Fruit fly (Drosophila melanogaster) whole organism, embryonic: ENCODE data around the gene TotM.

Experiments used
- Adf1 ChIP-seq: fragments of 200-800 bp; sonication (Bioruptor generic); IDR thresholded peaks from 2 replicates; pipeline ENCODE4 v1.3.6; 2022; ENCODE audit warnings: missing biosample characterization, missing genetic modification characterization
- Antp ChIP-seq: fragments of 200-800 bp; sonication (Bioruptor generic); optimal IDR thresholded peaks from 3 replicates; lab custom pipeline; 2016; ENCODE audit warnings: missing biosample characterization, missing genetic modification characterization
- B-H1 ChIP-seq: fragments of 200-800 bp; sonication (Bioruptor generic); IDR thresholded peaks from 3 replicates; pipeline ENCODE4 v1.3.6; 2022; ENCODE audit warnings: missing biosample characterization, missing genetic modification characterization
- CG10431 ChIP-seq: fragments of 200-800 bp; sonication (Bioruptor generic); optimal IDR thresholded peaks from 3 replicates; lab custom pipeline; 2018; ENCODE audit warnings: missing biosample characterization, mild to moderate bottlenecking, missing genetic modification characterization
- CG10979 ChIP-seq: fragments of 200-800 bp; sonication (Bioruptor generic); optimal IDR thresholded peaks from 2 replicates; lab custom pipeline; 2018; ENCODE audit warnings: missing biosample characterization, mild to moderate bottlenecking, missing genetic modification characterization, moderate library complexity
- CG11504 ChIP-seq: fragments of 200-800 bp; sonication (Bioruptor generic); optimal IDR thresholded peaks from 3 replicates; lab custom pipeline; 2019; ENCODE audit warnings: missing biosample characterization, mild to moderate bottlenecking, missing genetic modification characterization, moderate library complexity
- CG11560 ChIP-seq: fragments of 200-800 bp; sonication (Bioruptor generic); IDR thresholded peaks from 3 replicates; pipeline ENCODE4 v1.3.6; 2022; ENCODE audit warnings: missing biosample characterization, missing genetic modification characterization
- CG14860 ChIP-seq: fragments of 200-800 bp; sonication (Bioruptor generic); IDR thresholded peaks from 3 replicates; pipeline ENCODE4 v1.3.6; 2022; ENCODE audit warnings: missing biosample characterization, missing genetic modification characterization; ENCODE audit not compliant: partially characterized antibody
- CG16779 ChIP-seq: fragments of 200-800 bp; sonication (Bioruptor generic); IDR thresholded peaks from 2 replicates; pipeline ENCODE4 v1.3.6; 2022; ENCODE audit warnings: missing biosample characterization, missing genetic modification characterization
- CG17328 ChIP-seq: fragments of 200-800 bp; sonication (Bioruptor generic); IDR thresholded peaks from 2 replicates; pipeline ENCODE4 v1.3.6; 2022; ENCODE audit warnings: missing biosample characterization, missing genetic modification characterization
- CG2678 ChIP-seq: fragments of 200-800 bp; sonication (Bioruptor generic); optimal IDR thresholded peaks from 3 replicates; lab custom pipeline; 2019; ENCODE audit warnings: missing biosample characterization, mild to moderate bottlenecking, missing genetic modification characterization, moderate library complexity
- CG2875 ChIP-seq: fragments of 200-800 bp; sonication (Bioruptor generic); optimal IDR thresholded peaks from 2 replicates; lab custom pipeline; 2017; ENCODE audit warnings: missing biosample characterization, mild to moderate bottlenecking, missing genetic modification characterization, missing genetic modification reagents
- CG5180 ChIP-seq: fragments of 200-800 bp; sonication (Bioruptor generic); optimal IDR thresholded peaks from 3 replicates; lab custom pipeline; 2017; ENCODE audit warnings: missing biosample characterization, missing genetic modification characterization, mild to moderate bottlenecking, moderate library complexity, missing genetic modification reagents
- CG5953 ChIP-seq: fragments of 200-800 bp; sonication (Bioruptor generic); IDR thresholded peaks from 2 replicates; pipeline ENCODE4 v1.3.6; 2022; ENCODE audit warnings: missing biosample characterization, missing genetic modification characterization
- CG6175 ChIP-seq: fragments of 200-800 bp; sonication (Bioruptor generic); IDR thresholded peaks from 3 replicates; pipeline ENCODE4 v1.3.6; 2022; ENCODE audit warnings: missing biosample characterization, missing genetic modification characterization
- CG6813 ChIP-seq: fragments of 200-800 bp; sonication (Bioruptor generic); optimal IDR thresholded peaks from 2 replicates; lab custom pipeline; 2017; ENCODE audit warnings: missing biosample characterization, missing genetic modification characterization, mild to moderate bottlenecking, moderate library complexity, missing genetic modification reagents
- CG6854 ChIP-seq: fragments of 200-800 bp; sonication (Bioruptor generic); optimal IDR thresholded peaks from 3 replicates; lab custom pipeline; 2017; ENCODE audit warnings: missing biosample characterization, mild to moderate bottlenecking, missing genetic modification characterization
- CG8290 ChIP-seq, 3 experiments: fragments of 200-800 bp; sonication (Bioruptor generic); optimal IDR thresholded peaks; 2 replicates each; lab custom pipeline; 2016 to 2019; ENCODE audit warnings: missing biosample characterization in 3 of 3, missing genetic modification characterization in 3 of 3, mild to moderate bottlenecking in 2 of 3, moderate library complexity in 1 of 3
- HLH3B ChIP-seq: fragments of 200-800 bp; sonication (Bioruptor generic); IDR thresholded peaks from 2 replicates; pipeline ENCODE4 v1.3.6; 2022; ENCODE audit warnings: missing biosample characterization, missing genetic modification characterization
- Hr3 ChIP-seq: fragments of 200-800 bp; sonication (Bioruptor generic); optimal IDR thresholded peaks from 3 replicates; lab custom pipeline; 2016; ENCODE audit warnings: missing biosample characterization, missing genetic modification characterization
- Med ChIP-seq: fragments of 200-800 bp; sonication (Bioruptor generic); peaks from one replicate; lab custom pipeline; 2016; ENCODE audit warnings: missing biosample characterization, missing genetic modification characterization, mild to moderate bottlenecking, inconsistent platforms, moderate library complexity
- Myb ChIP-seq: fragments of 200-800 bp; sonication (Bioruptor generic); optimal IDR thresholded peaks from 2 replicates; lab custom pipeline; 2016; ENCODE audit warnings: missing biosample characterization, missing genetic modification characterization
- Oli ChIP-seq: fragments of 200-800 bp; sonication (Bioruptor generic); optimal IDR thresholded peaks from 2 replicates; lab custom pipeline; 2018; ENCODE audit warnings: missing biosample characterization, mild to moderate bottlenecking, missing genetic modification characterization, moderate library complexity
- Pdp1 ChIP-seq, 2 experiments: fragments of 200-800 bp; sonication (Bioruptor generic); optimal IDR thresholded peaks; 3 replicates each; lab custom pipeline; 2016; ENCODE audit warnings: missing biosample characterization in 2 of 2, missing genetic modification characterization in 2 of 2, mild to moderate bottlenecking in 1 of 2, moderate library complexity in 1 of 2
- Ptx1 ChIP-seq: fragments of 200-800 bp; sonication (Bioruptor generic); IDR thresholded peaks from 2 replicates; pipeline ENCODE4 v1.3.6; 2022; ENCODE audit warnings: missing biosample characterization, missing genetic modification characterization
- Sox102F ChIP-seq: fragments of 200-800 bp; sonication (Bioruptor generic); optimal IDR thresholded peaks from 2 replicates; lab custom pipeline; 2018; ENCODE audit warnings: missing biosample characterization, mild to moderate bottlenecking, missing genetic modification characterization, moderate library complexity
- bsh ChIP-seq, 2 experiments: fragments of 200-800 bp; sonication (Bioruptor generic); optimal IDR thresholded peaks; 2 replicates each; lab custom pipeline; 2017 to 2018; ENCODE audit warnings: mild to moderate bottlenecking in 2 of 2, missing biosample characterization in 2 of 2, missing genetic modification characterization in 2 of 2, moderate library complexity in 1 of 2
- chn ChIP-seq: fragments of 200-800 bp; sonication (Bioruptor generic); optimal IDR thresholded peaks from 2 replicates; lab custom pipeline; 2016; ENCODE audit warnings: missing biosample characterization, missing genetic modification characterization
- dmrt99B ChIP-seq: fragments of 200-800 bp; sonication (Bioruptor generic); optimal IDR thresholded peaks from 2 replicates; lab custom pipeline; 2018; ENCODE audit warnings: missing biosample characterization, mild to moderate bottlenecking, missing genetic modification characterization, moderate library complexity
- gem ChIP-seq: fragments of 200-800 bp; sonication (Bioruptor generic); optimal IDR thresholded peaks from 2 replicates; lab custom pipeline; 2019; ENCODE audit warnings: missing biosample characterization, mild to moderate bottlenecking, missing genetic modification characterization, moderate library complexity
- gro ChIP-seq: fragments of 200-800 bp; sonication (Bioruptor generic); optimal IDR thresholded peaks from 2 replicates; lab custom pipeline; 2016; ENCODE audit warnings: missing biosample characterization, missing genetic modification characterization
- ken ChIP-seq: fragments of 200-800 bp; sonication (Bioruptor generic); IDR thresholded peaks from 3 replicates; pipeline ENCODE4 v1.3.6; 2022; ENCODE audit warnings: missing biosample characterization, missing genetic modification characterization
- lab ChIP-seq: fragments of 200-800 bp; sonication (Bioruptor generic); optimal IDR thresholded peaks from 3 replicates; lab custom pipeline; 2017; ENCODE audit warnings: missing biosample characterization, missing genetic modification characterization, mild to moderate bottlenecking, moderate library complexity, missing genetic modification reagents
- lilli ChIP-seq: fragments of 200-800 bp; sonication (Bioruptor generic); optimal IDR thresholded peaks from 3 replicates; lab custom pipeline; 2016; ENCODE audit warnings: missing biosample characterization, missing genetic modification characterization
- row ChIP-seq: fragments of 200-800 bp; sonication (Bioruptor generic); IDR thresholded peaks from 3 replicates; pipeline ENCODE4 v1.3.6; 2022; ENCODE audit warnings: missing biosample characterization, missing genetic modification characterization
- sens ChIP-seq: fragments of 200-800 bp; sonication (Bioruptor generic); peaks from one replicate; lab custom pipeline; 2016; ENCODE audit warnings: missing biosample characterization, missing genetic modification characterization
- seq ChIP-seq: fragments of 200-800 bp; sonication (Bioruptor generic); IDR thresholded peaks from 2 replicates; pipeline ENCODE4 v1.3.6; 2022; ENCODE audit warnings: missing biosample characterization, missing genetic modification characterization
- usp ChIP-seq: fragments of >200 bp; optimal IDR thresholded peaks from 2 replicates; lab custom pipeline; 2017; ENCODE audit warnings: missing biosample characterization, missing genetic modification characterization

The TotM gene

DNA sequence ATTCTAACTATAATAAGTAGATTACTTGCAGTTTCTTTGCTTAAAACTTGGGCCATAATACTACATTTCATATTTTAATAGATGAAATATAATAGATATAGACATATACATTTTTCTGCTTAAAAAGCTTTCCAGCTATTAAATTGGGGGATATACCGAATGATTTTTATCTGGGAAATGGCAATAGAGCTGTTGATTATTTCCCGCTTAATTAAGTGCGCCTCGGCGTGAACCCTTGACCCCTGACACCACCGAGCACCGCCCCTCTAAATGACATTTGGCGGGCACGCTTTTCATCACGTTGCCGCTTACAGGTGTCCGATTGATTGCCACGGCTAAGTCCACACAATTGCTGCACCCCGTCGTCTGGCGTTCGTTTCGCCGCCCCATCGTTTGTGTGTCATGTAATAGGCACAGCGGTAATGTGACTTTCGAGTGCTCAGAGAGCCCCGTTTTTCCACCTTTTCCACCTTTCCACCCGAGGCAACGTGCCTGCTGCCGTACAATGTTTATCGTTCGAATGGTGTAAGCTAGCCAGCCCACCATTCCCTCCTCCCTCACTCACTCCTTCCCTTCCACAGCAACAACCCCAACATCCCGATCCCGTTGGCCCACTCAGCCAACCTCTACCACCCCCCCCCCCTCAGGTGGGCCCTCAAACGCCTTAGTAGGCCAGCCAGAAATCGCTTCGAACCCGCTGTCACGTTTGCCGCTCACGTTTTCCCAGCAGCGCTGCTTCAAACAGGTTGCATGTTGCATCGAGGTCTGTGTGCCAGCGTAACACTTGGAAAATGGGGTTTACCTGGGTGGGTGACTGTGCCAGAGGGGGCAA is 28.7 kb upstream of the TotM start (continued):
- no peak; the same call in 1 of the 2 replicates for TF ChIP-seq HLH3B
- no peak for TF ChIP-seq CG2678 (tag; lab: Kevin White, UChicago)
- no peak for TF ChIP-seq CG2875 (GFP tag; lab: Kevin White, UChicago)
- TF ChIP-seq CG11560 (tag; lab: Robert Waterston, UW): no peak
- peak; percentile 42 for TF ChIP-seq lab (GFP tag; lab: Kevin White, UChicago)
- TF ChIP-seq Med (GFP tag; lab: Kevin White, UChicago): peak; percentile 68
- TF ChIP-seq lilli (GFP tag; lab: Kevin White, UChicago): no peak
- no peak for TF ChIP-seq CG16779
- TF ChIP-seq CG5953: 0 out of 2 replicates have a peak, but pooled peaks have one; percentile 6
- no peak for TF ChIP-seq gro (GFP tag; lab: Kevin White, UChicago)
- TF ChIP-seq CG6854: no peak
- peak; percentile 10 for TF ChIP-seq Hr3 (GFP tag; lab: Kevin White, UChicago)
- TF ChIP-seq CG6813 (GFP tag; lab: Kevin White, UChicago): peak; percentile 4
- peak; percentile 99 for TF ChIP-seq CG5180 (GFP tag; lab: Kevin White, UChicago)
- no peak for TF ChIP-seq CG10431 (GFP tag; lab: Kevin White, UChicago)
- TF ChIP-seq chn (GFP tag; lab: Kevin White, UChicago): peak; percentile 24
- TF ChIP-seq Antp (GFP tag; lab: Kevin White, UChicago): no peak
- TF ChIP-seq usp (GFP tag; lab: Kevin White, UChicago): no peak
- no peak for TF ChIP-seq CG6175 (GFP tag; lab: Robert Waterston, UW)
- no peak for TF ChIP-seq Adf1 (GFP tag; lab: Robert Waterston, UW)
- no peak for TF ChIP-seq CG10979
- TF ChIP-seq B-H1 (GFP tag; lab: Robert Waterston, UW): no peak
- peak; percentile 81 for TF ChIP-seq CG8290 (GFP tag; optimal IDR thresholded peaks at IDR 0.05; lab: Kevin White, UChicago)
- peak in 1 of 2 experiments; percentile 14 for TF ChIP-seq CG8290 (tag; optimal IDR thresholded peaks at IDR 0.05; lab: Kevin White, UChicago)

- TF ChIP-seq Pdp1 (GFP tag; optimal IDR thresholded peaks at IDR 0.05; lab: Kevin White, UChicago): peak in 1 of 2 experiments; percentile 64
- TF ChIP-seq dmrt99B: peak; percentile 24
- TF ChIP-seq Oli (tag; lab: Kevin White, UChicago): peak; percentile 22
- peak; percentile 27; the same call in 2 of the 3 replicates for TF ChIP-seq row (GFP tag; lab: Robert Waterston, UW)
- 0 out of 3 replicates have a peak, but pooled peaks have one; percentile 14 for TF ChIP-seq ken (GFP tag; lab: Robert Waterston, UW)
- TF ChIP-seq seq (GFP tag; lab: Robert Waterston, UW): no peak
- peak; percentile 28 for TF ChIP-seq gem
- TF ChIP-seq CG17328 (GFP tag; lab: Robert Waterston, UW): no peak
- peak in 1 of 2 experiments; percentile 3 for TF ChIP-seq bsh (GFP tag; optimal IDR thresholded peaks at IDR 0.05; lab: Kevin White, UChicago)
- TF ChIP-seq Myb (GFP tag; lab: Kevin White, UChicago): no peak
- peak; percentile 17; the same call in 1 of the 2 replicates for TF ChIP-seq Ptx1 (GFP tag; lab: Robert Waterston, UW)
- peak; percentile 27 for TF ChIP-seq Sox102F (GFP tag; lab: Kevin White, UChicago)
- TF ChIP-seq sens (GFP tag; lab: Kevin White, UChicago): peak; percentile 72
- TF ChIP-seq CG11504 (tag; lab: Kevin White, UChicago): peak; percentile 5
- TF ChIP-seq CG14860: no peak
These were observed 27.4 kb upstream of the TotM start for dm6 chr2L:5302284-5302683.
